Worm (Caenorhabditis elegans) whole organism, late embryonic: Measurements from ENCODE around the gene B0244.17.

Source experiments
- C08G9.2 ChIP-seq: sonication (generic microtip); optimal IDR thresholded peaks from 2 replicates; lab custom pipeline; 2016; ENCODE audit warnings: mild to moderate bottlenecking, missing genetic modification characterization, moderate library complexity, missing compliant biosample characterization
- F13H6.1 ChIP-seq: sonication (generic microtip); optimal IDR thresholded peaks from 2 replicates; lab custom pipeline; 2016; ENCODE audit warnings: missing genetic modification characterization, missing compliant biosample characterization
- K09A11.1 ChIP-seq: sonication (generic microtip); optimal IDR thresholded peaks from 2 replicates; lab custom pipeline; 2017; ENCODE audit warnings: antibody characterized with exemption, mild to moderate bottlenecking, missing genetic modification characterization, missing compliant biosample characterization; ENCODE audit not compliant: insufficient read depth
- ama-1 ChIP-seq: fragments of 150-350 bp; optimal IDR thresholded peaks from 2 replicates; lab custom pipeline; 2014
- ceh-14 ChIP-seq: sonication (generic microtip); optimal IDR thresholded peaks from 2 replicates; lab custom pipeline; 2016; ENCODE audit warnings: missing genotype, missing genetic modification characterization, missing compliant biosample characterization
- ceh-18 ChIP-seq: sonication (generic microtip); optimal IDR thresholded peaks from 2 replicates; lab custom pipeline; 2016; ENCODE audit warnings: missing genetic modification characterization, missing compliant biosample characterization
- ceh-19 ChIP-seq: fragments of 200-800 bp; sonication (Bioruptor generic); optimal IDR thresholded peaks from 2 replicates; lab custom pipeline; 2018; ENCODE audit warnings: mild to moderate bottlenecking, missing genetic modification characterization, missing compliant biosample characterization
- ceh-30 ChIP-seq: fragments of 150-350 bp; optimal IDR thresholded peaks from 2 replicates; lab custom pipeline; 2014; ENCODE audit warnings: missing biosample characterization, missing genetic modification characterization
- ceh-31 ChIP-seq: sonication (generic microtip); optimal IDR thresholded peaks from 2 replicates; lab custom pipeline; 2016; ENCODE audit warnings: missing genetic modification characterization, missing compliant biosample characterization
- ceh-34 ChIP-seq: sonication (generic microtip); optimal IDR thresholded peaks from 2 replicates; lab custom pipeline; 2016; ENCODE audit warnings: mild to moderate bottlenecking, missing genetic modification characterization, missing compliant biosample characterization
- elt-2 ChIP-seq: sonication (generic microtip); optimal IDR thresholded peaks from 2 replicates; lab custom pipeline; 2016; ENCODE audit warnings: missing genetic modification reagents, missing genetic modification characterization, missing compliant biosample characterization
- eyg-1 ChIP-seq: sonication (generic microtip); optimal IDR thresholded peaks from 2 replicates; lab custom pipeline; 2016; ENCODE audit warnings: missing genotype, missing genetic modification characterization, missing compliant biosample characterization
- fkh-10 ChIP-seq: fragments of 150-350 bp; optimal IDR thresholded peaks from 2 replicates; lab custom pipeline; 2014; ENCODE audit warnings: missing biosample characterization, missing genetic modification reagents, missing genetic modification characterization
- hlh-8 ChIP-seq: sonication (generic microtip); optimal IDR thresholded peaks from 2 replicates; lab custom pipeline; 2016; ENCODE audit warnings: missing genotype, missing genetic modification characterization, missing compliant biosample characterization
- lim-6 ChIP-seq: sonication (generic microtip); optimal IDR thresholded peaks from 2 replicates; lab custom pipeline; 2016; ENCODE audit warnings: missing genetic modification characterization, missing compliant biosample characterization
- mec-3 ChIP-seq: sonication (generic microtip); optimal IDR thresholded peaks from 2 replicates; lab custom pipeline; 2016; ENCODE audit warnings: borderline replicate concordance, missing genetic modification characterization, missing compliant biosample characterization
- nfya-1 ChIP-seq: sonication (generic microtip); optimal IDR thresholded peaks from 2 replicates; lab custom pipeline; 2017; ENCODE audit warnings: missing genetic modification characterization, mild to moderate bottlenecking, missing compliant biosample characterization, antibody characterized with exemption, moderate library complexity
- nhr-11 ChIP-seq: fragments of 150-350 bp; optimal IDR thresholded peaks from 2 replicates; lab custom pipeline; 2014; ENCODE audit warnings: missing biosample characterization, missing genetic modification characterization
- odd-2 ChIP-seq: sonication (generic microtip); optimal IDR thresholded peaks from 2 replicates; lab custom pipeline; 2017; ENCODE audit warnings: antibody characterized with exemption, mild to moderate bottlenecking, missing genetic modification characterization, missing compliant biosample characterization
- pat-9 ChIP-seq: fragments of 200-800 bp; sonication (Bioruptor generic); optimal IDR thresholded peaks from 2 replicates; lab custom pipeline; 2018; ENCODE audit warnings: mild to moderate bottlenecking, missing genetic modification characterization, moderate library complexity, missing compliant biosample characterization
- ref-2 ChIP-seq: sonication (generic microtip); optimal IDR thresholded peaks from 2 replicates; lab custom pipeline; 2016; ENCODE audit warnings: missing genetic modification characterization, missing compliant biosample characterization
- sdc-2 ChIP-seq: sonication (generic microtip); optimal IDR thresholded peaks from 2 replicates; lab custom pipeline; 2016; ENCODE audit warnings: missing genotype, missing genetic modification characterization, missing compliant biosample characterization
- sox-2 ChIP-seq: fragments of 200-800 bp; sonication (Bioruptor generic); IDR thresholded peaks from 2 replicates; pipeline ENCODE4 v1.3.6; 2022; ENCODE audit warnings: missing genetic modification reagents, missing genetic modification characterization, missing compliant biosample characterization
- sox-4 ChIP-seq: sonication (generic microtip); optimal IDR thresholded peaks from 2 replicates; lab custom pipeline; 2017; ENCODE audit warnings: mild to moderate bottlenecking, missing genetic modification characterization, inconsistent platforms, missing compliant biosample characterization
- tbx-2 ChIP-seq: sonication (generic microtip); optimal IDR thresholded peaks from 2 replicates; lab custom pipeline; 2016; ENCODE audit warnings: missing genetic modification characterization, missing compliant biosample characterization
- tbx-7 ChIP-seq: sonication (generic microtip); optimal IDR thresholded peaks from 2 replicates; lab custom pipeline; 2016; ENCODE audit warnings: missing genotype, missing genetic modification characterization, missing compliant biosample characterization
- ttx-3 ChIP-seq: sonication (generic microtip); optimal IDR thresholded peaks from 2 replicates; lab custom pipeline; 2016; ENCODE audit warnings: missing genetic modification reagents, missing genetic modification characterization, missing compliant biosample characterization
- unc-3 ChIP-seq, 2 experiments: fragments of 200-800 bp in 1 of 2; sonication (Bioruptor generic) in 1 of 2; sonication (generic microtip) in 1 of 2; conservative IDR thresholded peaks in 1 of 2; optimal IDR thresholded peaks in 1 of 2; 2 replicates each; pipeline versions ENCODE4 v1.3.6 to Lab custom; 2016 to 2022; ENCODE audit warnings: missing compliant biosample characterization in 2 of 2, missing genetic modification characterization in 2 of 2, missing genetic modification reagents in 1 of 2
- unc-42 ChIP-seq: sonication (generic microtip); optimal IDR thresholded peaks from 2 replicates; lab custom pipeline; 2016; ENCODE audit warnings: missing genotype, missing genetic modification characterization, missing compliant biosample characterization
- unc-55 ChIP-seq: sonication (generic microtip); optimal IDR thresholded peaks from 2 replicates; lab custom pipeline; 2017; ENCODE audit warnings: missing biosample characterization, missing genetic modification reagents, missing genetic modification characterization
- unc-86 ChIP-seq: sonication (generic microtip); optimal IDR thresholded peaks from 2 replicates; lab custom pipeline; 2016; ENCODE audit warnings: missing genetic modification characterization, missing compliant biosample characterization

Gene B0244.17

DNA sequence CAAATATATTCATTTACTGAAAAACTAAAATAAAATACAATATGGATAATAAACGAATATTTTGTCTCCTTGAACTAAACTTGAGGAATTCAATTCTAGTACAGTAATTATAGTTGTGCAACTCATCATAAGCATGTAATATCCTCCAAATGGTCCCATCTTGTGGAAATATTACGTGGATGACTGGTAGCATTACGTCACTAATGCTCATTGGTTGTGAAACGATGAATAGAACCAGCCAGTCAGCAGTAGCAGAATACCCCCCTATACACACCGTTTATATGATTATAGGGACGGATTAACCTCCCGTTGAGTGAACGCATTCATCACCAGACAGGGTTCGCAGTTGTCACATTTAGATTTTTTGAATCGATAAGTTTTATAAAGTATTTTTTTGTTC, 14.6 kb upstream of the B0244.17 start:
- TF ChIP-seq hlh-8 (tag; lab: Kevin White, UChicago) (no peak), tbx-2 (tag; lab: Kevin White, UChicago) (peak; percentile 17)
- TF ChIP-seq, all 69 proteins: peak for 1

DNA sequence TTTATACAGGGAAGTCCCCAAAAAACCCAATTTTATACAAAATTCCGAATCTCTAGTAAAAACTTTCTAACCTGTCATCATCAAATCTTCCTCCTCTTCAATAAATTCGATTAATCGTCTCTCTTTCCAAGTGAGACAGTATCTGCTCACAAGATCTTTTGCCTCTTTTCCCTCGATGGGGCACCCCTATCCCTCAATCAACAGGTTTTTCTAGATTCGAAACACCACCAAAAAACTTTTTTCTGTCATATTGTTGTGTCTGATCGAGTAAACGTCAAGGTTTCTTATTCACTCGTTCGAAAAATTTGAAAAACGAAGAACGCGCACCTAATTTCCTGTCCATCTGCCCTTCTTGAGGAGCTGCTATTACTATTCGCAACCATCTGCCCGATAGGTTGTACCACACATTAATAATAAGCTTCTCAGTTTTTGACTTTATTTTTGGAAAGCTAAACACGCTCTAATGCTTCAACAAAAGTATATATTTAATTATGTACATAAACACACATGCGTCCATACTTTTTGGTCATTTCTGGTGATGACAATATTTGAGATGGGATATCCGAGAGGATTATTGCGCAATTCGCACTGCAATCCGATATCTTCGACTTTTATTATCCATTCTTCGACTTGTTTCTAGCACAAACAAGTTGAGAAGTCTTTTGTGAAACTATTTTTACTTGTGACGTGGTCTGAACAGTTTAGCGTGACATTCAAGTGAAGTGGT, 13.8 kb upstream of the B0244.17 start:
- TF ChIP-seq tbx-7, result no peak
- no peak for TF ChIP-seq eyg-1 (tag; lab: Kevin White, UChicago)
- no peak for TF ChIP-seq hlh-8 (tag; lab: Kevin White, UChicago)
- TF ChIP-seq ceh-34, result peak; percentile 20
- TF ChIP-seq nhr-11 (tag; lab: Kevin White, UChicago), result no peak
- TF ChIP-seq lim-6, result no peak

DNA sequence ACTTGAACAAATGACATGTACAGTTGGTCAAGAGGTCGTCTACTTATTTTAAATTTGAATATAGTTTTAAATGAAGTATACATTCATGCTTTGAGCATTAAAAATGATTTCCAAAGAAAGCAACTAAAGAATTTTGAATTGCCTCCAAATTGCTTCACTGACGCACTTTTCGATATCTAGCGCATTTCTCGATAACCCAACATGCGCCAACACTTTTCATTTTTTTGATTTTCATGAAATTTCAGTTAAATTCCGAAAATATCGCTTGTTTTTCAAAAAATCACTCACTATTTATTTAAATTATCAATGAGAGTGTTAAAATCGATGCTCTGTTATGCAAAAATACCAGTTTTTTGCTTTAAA, 13.2 kb upstream of the B0244.17 start:
- TF ChIP-seq lim-6 (no peak), F13H6.1 (tag; lab: Kevin White, UChicago) (no peak), eyg-1 (tag; lab: Kevin White, UChicago) (no peak), K09A11.1 (no peak), unc-86 (tag; lab: Kevin White, UChicago) (no peak), fkh-10 (GFP tag; lab: Kevin White, UChicago) (no peak), unc-3 (GFP tag; conservative IDR thresholded peaks at IDR 0.05; lab: Robert Waterston, UW) (no peak), unc-3 (tag; optimal IDR thresholded peaks at IDR 0.05; lab: Kevin White, UChicago) (no peak)

DNA sequence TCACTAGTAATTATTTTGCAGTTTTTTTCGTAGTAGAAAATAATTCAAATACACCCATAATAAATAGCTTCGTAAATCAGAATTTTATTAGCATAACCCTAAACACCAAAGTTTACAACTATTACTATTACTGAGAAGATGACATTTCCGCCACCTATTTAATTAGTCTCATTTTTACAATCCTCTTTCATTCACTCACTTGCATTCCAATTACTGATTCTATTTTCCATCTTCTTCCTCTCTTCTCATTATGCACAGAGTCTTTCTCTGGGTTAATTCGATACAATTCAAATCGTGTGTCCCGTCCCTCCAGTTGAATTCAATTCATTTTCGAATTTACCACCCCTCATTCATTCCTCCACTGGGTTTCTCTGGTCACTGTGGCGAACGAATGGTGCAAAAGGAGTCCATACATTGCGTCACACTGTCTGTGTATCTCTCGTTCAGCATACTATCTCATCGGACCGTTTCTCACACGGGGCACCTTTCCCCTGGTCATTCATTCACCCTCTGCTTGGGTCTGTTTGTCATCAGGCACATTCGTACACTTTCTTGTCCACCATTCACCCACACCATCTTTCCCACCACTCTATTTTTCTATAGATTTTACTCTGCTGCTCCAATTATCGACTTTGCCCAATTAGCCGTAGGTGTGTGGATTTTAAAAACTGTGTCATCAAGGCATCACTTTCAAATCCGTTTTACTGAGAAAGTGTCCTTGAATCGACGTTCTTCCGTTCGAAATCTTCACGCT, 12.6 kb upstream of the B0244.17 start:
- TF ChIP-seq sox-2 (GFP tag; lab: Robert Waterston, UW) (no peak), elt-2 (tag; lab: Kevin White, UChicago) (no peak), ceh-30 (tag; lab: Kevin White, UChicago) (no peak), tbx-2 (tag; lab: Kevin White, UChicago) (peak; percentile 24), ceh-31 (tag; lab: Kevin White, UChicago) (peak; percentile 51), odd-2 (no peak), ceh-19 (GFP tag; lab: Kevin White, UChicago) (no peak), unc-42 (peak; percentile 99), sdc-2 (tag; lab: Kevin White, UChicago) (no peak), C08G9.2 (tag; lab: Kevin White, UChicago) (no peak), K09A11.1 (no peak), mec-3 (tag; lab: Kevin White, UChicago) (no peak), pat-9 (tag; lab: Kevin White, UChicago) (no peak), ceh-14 (tag; lab: Kevin White, UChicago) (peak; percentile 44), sox-4 (no peak), ttx-3 (tag; lab: Kevin White, UChicago) (no peak), fkh-10 (GFP tag; lab: Kevin White, UChicago) (no peak), ama-1 (lab: Kevin White, UChicago) (no peak), hlh-8 (tag; lab: Kevin White, UChicago) (no peak), ref-2 (peak; percentile 42)

DNA sequence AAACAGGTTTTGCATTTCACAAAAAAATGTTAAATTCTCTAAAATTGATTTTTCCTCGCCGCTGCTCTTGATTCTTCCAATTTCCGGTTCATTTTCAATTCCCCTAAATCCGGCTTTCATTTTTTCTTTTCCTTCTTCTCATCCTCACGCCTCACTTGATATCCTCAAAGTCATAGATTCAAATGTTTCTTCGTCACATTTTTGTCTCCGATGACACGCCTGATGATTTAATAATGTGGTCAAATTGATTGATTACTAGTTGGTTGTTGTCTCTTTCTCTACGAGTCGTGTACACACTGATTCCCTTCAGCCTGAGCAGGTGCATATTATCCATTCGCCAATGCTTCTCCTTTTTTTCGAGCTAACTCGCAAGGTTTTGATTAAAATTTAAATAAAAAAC, 11.5 kb upstream of the B0244.17 start:
- TF ChIP-seq sox-2 (GFP tag; lab: Robert Waterston, UW) (no peak), nfya-1 (tag; lab: Kevin White, UChicago) (peak; percentile 3), ceh-18 (tag; lab: Kevin White, UChicago) (no peak), unc-55 (GFP tag; lab: Kevin White, UChicago) (peak; percentile 72)
